Fruit fly (Drosophila melanogaster): Measurements from ENCODE around the gene Cyp9f3.

DNA sequence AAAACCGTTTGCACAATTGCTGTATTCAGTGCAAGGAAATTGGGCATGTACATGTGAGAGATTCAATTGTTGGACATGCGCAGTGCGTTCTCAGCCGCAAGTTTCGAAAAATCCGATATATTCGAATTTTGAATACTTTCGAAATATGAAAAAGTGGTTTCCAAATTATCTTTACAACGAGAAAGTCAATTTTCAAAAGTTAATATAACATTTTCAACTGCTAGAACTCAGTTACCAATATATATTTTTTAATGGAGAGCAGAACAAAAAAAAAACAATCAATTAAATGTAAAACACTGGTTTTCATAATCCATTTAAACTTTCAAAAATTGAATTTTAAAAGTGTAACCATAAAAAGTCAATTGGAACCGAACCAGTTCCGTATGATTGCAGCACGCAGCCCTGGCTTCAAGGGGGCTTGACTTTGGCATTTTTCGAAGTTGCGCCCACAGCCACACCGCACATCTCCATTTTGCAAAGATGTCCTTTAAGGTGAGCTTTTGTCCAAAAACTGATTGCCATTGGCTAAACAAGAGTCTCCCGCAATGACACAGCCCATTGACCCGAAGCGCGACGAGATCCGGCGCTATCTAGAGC lies 23.7 kb upstream of the Cyp9f3 start, which contains the start of the genes Scgbeta and CG17202:
- no peak for TF ChIP-seq stc (GFP tag; IDR thresholded peaks at IDR 0.05)
- peak; percentile 23 for TF ChIP-seq Max (GFP tag; optimal IDR thresholded peaks at IDR 0.05)
- TF ChIP-seq CG13894 (tag; optimal IDR thresholded peaks at IDR 0.05), result no peak
- no peak for TF ChIP-seq CG7963 (GFP tag; IDR thresholded peaks at IDR 0.05; ENCODE audit: partially characterized antibody)
- no peak for TF ChIP-seq CG8478 (optimal IDR thresholded peaks at IDR 0.05)
- TF ChIP-seq br (optimal IDR thresholded peaks at IDR 0.05), result no peak
- no peak for TF ChIP-seq MTF-1 (GFP tag; optimal IDR thresholded peaks at IDR 0.05; ENCODE audit: borderline replicate concordance)
- TF ChIP-seq HmgD (GFP tag; optimal IDR thresholded peaks at IDR 0.05), result no peak
- TF ChIP-seq her (GFP tag; optimal IDR thresholded peaks at IDR 0.05), result no peak
- TF ChIP-seq dm (GFP tag; optimal IDR thresholded peaks at IDR 0.05), result no peak
- peak; percentile 49; the same call in 1 of the 3 replicates for TF ChIP-seq knrl (GFP tag; IDR thresholded peaks at IDR 0.05; ENCODE audit: partially characterized antibody)
- peak; percentile 41 for TF ChIP-seq Xbp1 (GFP tag; optimal IDR thresholded peaks at IDR 0.05)
- TF ChIP-seq gcm (GFP tag; optimal IDR thresholded peaks at IDR 0.05), result no peak
- no peak for TF ChIP-seq maf-S (GFP tag; optimal IDR thresholded peaks at IDR 0.05)

Measured in whole organism, embryonic.